Worm (Caenorhabditis elegans) whole organism, L4 larva: Measurements from ENCODE around the gene pgp-1.

ENCODE experiments used
- F26F4.8 ChIP-seq: fragments of 200-800 bp; sonication (Bioruptor generic); conservative IDR thresholded peaks from 2 replicates; pipeline ENCODE4 v1.3.6; 2022; ENCODE audit warnings: missing genetic modification characterization, missing compliant biosample characterization
- F49E8.2 ChIP-seq: sonication (generic microtip); optimal IDR thresholded peaks from 2 replicates; lab custom pipeline; 2016; ENCODE audit warnings: missing compliant biosample characterization, mild to moderate bottlenecking, missing genetic modification characterization, borderline replicate concordance
- R02D3.7 ChIP-seq: fragments of 150-350 bp; sonication (generic microtip); optimal IDR thresholded peaks from 3 replicates; lab custom pipeline; 2014; ENCODE audit warnings: missing biosample characterization, missing genetic modification characterization
- Y5F2A.4 ChIP-seq: fragments of 200-800 bp; sonication (Bioruptor generic); optimal IDR thresholded peaks from 2 replicates; lab custom pipeline; 2018; ENCODE audit warnings: mild to moderate bottlenecking, missing genetic modification characterization, missing compliant biosample characterization
- aly-2 ChIP-seq: sonication (generic microtip); optimal IDR thresholded peaks from 2 replicates; lab custom pipeline; 2018; ENCODE audit warnings: missing biosample characterization, missing genetic modification characterization
- ama-1 ChIP-seq: fragments of 150-350 bp; optimal IDR thresholded peaks from 2 replicates; lab custom pipeline; 2014; ENCODE audit warnings: inconsistent platforms, mixed read lengths
- arid-1 ChIP-seq: fragments of 200-800 bp; sonication (Bioruptor generic); conservative IDR thresholded peaks from 2 replicates; pipeline ENCODE4 v1.3.6; 2022; ENCODE audit warnings: missing genetic modification reagents, missing genetic modification characterization, missing compliant biosample characterization
- ceh-20 ChIP-seq: fragments of 200-800 bp; sonication (Bioruptor generic); IDR thresholded peaks from 2 replicates; pipeline ENCODE4 v1.3.6; 2022; ENCODE audit warnings: missing genetic modification reagents, missing genetic modification characterization, missing compliant biosample characterization
- ceh-28 ChIP-seq: fragments of 150-350 bp; optimal IDR thresholded peaks from 2 replicates; lab custom pipeline; 2014; ENCODE audit warnings: missing biosample characterization, missing genetic modification reagents, missing genetic modification characterization
- ctbp-1 ChIP-seq: fragments of 200-800 bp; sonication (Bioruptor generic); IDR thresholded peaks from 2 replicates; pipeline ENCODE4 v1.3.6; 2022; ENCODE audit warnings: missing genetic modification reagents, missing genetic modification characterization, missing compliant biosample characterization
- daf-16 ChIP-seq, 3 experiments: sonication (generic microtip); optimal IDR thresholded peaks; 2 replicates each; lab custom pipeline; 2016 to 2017; ENCODE audit warnings: missing genetic modification characterization in 3 of 3, missing genetic modification reagents in 3 of 3, mild to moderate bottlenecking in 2 of 3, missing compliant biosample characterization in 2 of 3, missing biosample characterization in 1 of 3, moderate library complexity in 1 of 3
- dmd-6 ChIP-seq: fragments of 200-800 bp; sonication (Bioruptor generic); IDR thresholded peaks from 2 replicates; pipeline ENCODE4 v1.3.6; 2022; ENCODE audit warnings: missing genetic modification reagents, missing genetic modification characterization, missing compliant biosample characterization
- dmd-8 ChIP-seq: fragments of 200-800 bp; sonication (Bioruptor generic); IDR thresholded peaks from 2 replicates; pipeline ENCODE4 v1.3.6; 2022; ENCODE audit warnings: missing genetic modification characterization, missing compliant biosample characterization
- duxl-1 ChIP-seq: sonication (generic microtip); optimal IDR thresholded peaks from 2 replicates; lab custom pipeline; 2016; ENCODE audit warnings: mild to moderate bottlenecking, missing genetic modification characterization, moderate library complexity, missing compliant biosample characterization; ENCODE audit not compliant: poor library complexity
- dve-1 ChIP-seq: sonication (generic microtip); optimal IDR thresholded peaks from 2 replicates; lab custom pipeline; 2017; ENCODE audit warnings: antibody characterized with exemption, mild to moderate bottlenecking, missing genetic modification characterization, missing compliant biosample characterization; ENCODE audit not compliant: insufficient read depth
- fkh-10 ChIP-seq: fragments of 150-350 bp; optimal IDR thresholded peaks from 2 replicates; lab custom pipeline; 2014; ENCODE audit warnings: missing biosample characterization, missing genetic modification reagents, missing genetic modification characterization
- fos-1 ChIP-seq: fragments of 150-350 bp; optimal IDR thresholded peaks from 2 replicates; lab custom pipeline; 2014; ENCODE audit warnings: missing biosample characterization, missing genetic modification characterization
- gei-8 ChIP-seq: fragments of 200-800 bp; sonication (Bioruptor generic); optimal IDR thresholded peaks from 2 replicates; lab custom pipeline; 2018; ENCODE audit warnings: mild to moderate bottlenecking, missing genetic modification characterization, missing compliant biosample characterization
- hlh-11 ChIP-seq: fragments of 200-800 bp; sonication (Bioruptor generic); optimal IDR thresholded peaks from 2 replicates; lab custom pipeline; 2018; ENCODE audit warnings: mild to moderate bottlenecking, missing genetic modification characterization, missing compliant biosample characterization
- lin-15B ChIP-seq: fragments of 150-350 bp; sonication (generic microtip); optimal IDR thresholded peaks from 3 replicates; lab custom pipeline; 2014; ENCODE audit warnings: missing biosample characterization, missing genetic modification characterization
- madf-9 ChIP-seq: fragments of 200-800 bp; sonication (Bioruptor generic); conservative IDR thresholded peaks from 2 replicates; pipeline ENCODE4 v1.3.6; 2022; ENCODE audit warnings: missing genetic modification reagents, missing genetic modification characterization, missing compliant biosample characterization
- mxl-3 ChIP-seq: fragments of 200-800 bp; sonication (Bioruptor generic); optimal IDR thresholded peaks from 2 replicates; lab custom pipeline; 2018; ENCODE audit warnings: mild to moderate bottlenecking, missing genetic modification characterization, missing compliant biosample characterization
- nhr-102 ChIP-seq: sonication (generic microtip); optimal IDR thresholded peaks from 2 replicates; lab custom pipeline; 2016; ENCODE audit warnings: mild to moderate bottlenecking, missing genetic modification characterization, moderate library complexity, missing compliant biosample characterization
- nhr-28 ChIP-seq: fragments of 150-350 bp; optimal IDR thresholded peaks from 2 replicates; lab custom pipeline; 2014; ENCODE audit warnings: missing biosample characterization, missing genetic modification characterization
- nhr-48 ChIP-seq: sonication (generic microtip); optimal IDR thresholded peaks from 2 replicates; lab custom pipeline; 2016; ENCODE audit warnings: mild to moderate bottlenecking, missing genetic modification characterization, missing compliant biosample characterization
- nhr-76 ChIP-seq: fragments of 150-350 bp; optimal IDR thresholded peaks from 2 replicates; lab custom pipeline; 2014; ENCODE audit warnings: missing biosample characterization, missing genetic modification characterization
- nhr-77 ChIP-seq: fragments of 150-350 bp; optimal IDR thresholded peaks from 2 replicates; lab custom pipeline; 2014; ENCODE audit warnings: missing biosample characterization, missing genetic modification characterization
- php-3 ChIP-seq: fragments of 200-800 bp; sonication (Bioruptor generic); IDR thresholded peaks from 2 replicates; pipeline ENCODE4 v1.3.6; 2022; ENCODE audit warnings: missing genetic modification reagents, missing genetic modification characterization, missing compliant biosample characterization
- pqm-1 ChIP-seq: sonication (generic microtip); optimal IDR thresholded peaks from 2 replicates; lab custom pipeline; 2017; ENCODE audit warnings: missing biosample characterization, missing genetic modification characterization
- rbr-2 ChIP-seq: sonication (generic microtip); optimal IDR thresholded peaks from 2 replicates; lab custom pipeline; 2016; ENCODE audit warnings: missing genotype, missing genetic modification characterization, missing compliant biosample characterization
- sdz-12 ChIP-seq: fragments of 200-800 bp; sonication (Bioruptor generic); optimal IDR thresholded peaks from 2 replicates; lab custom pipeline; 2018; ENCODE audit warnings: mild to moderate bottlenecking, missing genetic modification characterization, missing compliant biosample characterization
- snpc-4 ChIP-seq: fragments of 150-350 bp; optimal IDR thresholded peaks from 2 replicates; lab custom pipeline; 2014; ENCODE audit warnings: missing biosample characterization, missing genetic modification characterization
- spr-1 ChIP-seq: sonication (generic microtip); optimal IDR thresholded peaks from 2 replicates; lab custom pipeline; 2016; ENCODE audit warnings: mild to moderate bottlenecking, missing genetic modification characterization, missing compliant biosample characterization
- tra-1 ChIP-seq: fragments of 200-800 bp; sonication (Bioruptor generic); IDR thresholded peaks from 2 replicates; pipeline ENCODE4 v1.3.6; 2022; ENCODE audit warnings: missing genetic modification reagents, missing genetic modification characterization, missing compliant biosample characterization
- unc-62 ChIP-seq, 3 experiments: fragments of 150-350 bp in 1 of 3; sonication (generic microtip); optimal IDR thresholded peaks in 2 of 3; peaks in 1 of 3; 1 replicate in 1 of 3; 2 replicates in 2 of 3; lab custom pipeline; 2014 to 2017; ENCODE audit warnings: missing biosample characterization in 3 of 3, missing genetic modification characterization in 3 of 3, missing genetic modification reagents in 3 of 3, missing genotype in 1 of 3
- vab-7 ChIP-seq: fragments of 200-800 bp; sonication (Bioruptor generic); IDR thresholded peaks from 2 replicates; pipeline ENCODE4 v1.3.6; 2022; ENCODE audit warnings: missing genetic modification reagents, missing genetic modification characterization, missing compliant biosample characterization
- zfp-3 ChIP-seq: fragments of 200-800 bp; sonication (Bioruptor generic); conservative IDR thresholded peaks from 2 replicates; pipeline ENCODE4 v1.3.6; 2022; ENCODE audit warnings: missing genetic modification reagents, missing genetic modification characterization, missing compliant biosample characterization
- zip-2 ChIP-seq: fragments of 150-350 bp; optimal IDR thresholded peaks from 2 replicates; lab custom pipeline; 2014; ENCODE audit warnings: missing biosample characterization, missing genetic modification characterization
- ztf-7 ChIP-seq: fragments of 150-350 bp; optimal IDR thresholded peaks from 2 replicates; lab custom pipeline; 2014; ENCODE audit warnings: missing biosample characterization, missing genetic modification characterization

The pgp-1 gene

ce11 chrIV:12599158-12599557, at the start of gene pgp-1:
Gene pgp-1 (minus strand): TSS chrIV:12599169.
- TF ChIP-seq nhr-76 (tag; lab: Kevin White, UChicago) (no peak), nhr-28 (tag; lab: Kevin White, UChicago) (peak; percentile 93), nhr-102 (tag; lab: Kevin White, UChicago) (peak; percentile 81), dve-1 (tag; lab: Kevin White, UChicago) (peak; percentile 77), sdz-12 (GFP tag; lab: Kevin White, UChicago) (no peak), rbr-2 (tag; lab: Kevin White, UChicago) (no peak), nhr-77 (tag; lab: Kevin White, UChicago) (peak; percentile 85), nhr-48 (tag; lab: Kevin White, UChicago) (peak; percentile 17), F26F4.8 (GFP tag; lab: Robert Waterston, UW) (no peak), tra-1 (GFP tag; lab: Robert Waterston, UW) (no peak), madf-9 (GFP tag; lab: Robert Waterston, UW) (no peak), aly-2 (tag; lab: Kevin White, UChicago) (no peak), duxl-1 (tag; lab: Kevin White, UChicago) (no peak), ctbp-1 (GFP tag; lab: Robert Waterston, UW) (no peak), zfp-3 (GFP tag; lab: Robert Waterston, UW) (no peak), gei-8 (GFP tag; lab: Kevin White, UChicago) (no peak), dmd-8 (GFP tag; lab: Robert Waterston, UW) (no peak), arid-1 (GFP tag; lab: Robert Waterston, UW) (no peak), spr-1 (tag; lab: Kevin White, UChicago) (no peak), unc-62 (GFP tag; optimal IDR thresholded peaks at IDR 0.05 in 1 of 2; lab: Kevin White, UChicago) (peak in 1 of 2 experiments; percentile 57), unc-62 (tag; optimal IDR thresholded peaks at IDR 0.05; lab: Kevin White, UChicago) (no peak), php-3 (peak; percentile 68), ztf-7 (tag; lab: Kevin White, UChicago) (no peak), daf-16 (GFP tag; optimal IDR thresholded peaks at IDR 0.05; lab: Kevin White, UChicago) (no peak), daf-16 (tag; optimal IDR thresholded peaks at IDR 0.05; lab: Kevin White, UChicago) (peak; percentile 89), F49E8.2 (tag; lab: Kevin White, UChicago) (no peak), dmd-6 (peak; percentile 89), hlh-11 (tag; lab: Kevin White, UChicago) (peak; percentile 73), ceh-20 (GFP tag; lab: Robert Waterston, UW) (no peak), pqm-1 (tag; lab: Kevin White, UChicago) (peak; percentile 99), snpc-4 (no peak)

- TF ChIP-seq ama-1 (lab: Kevin White, UChicago) (no peak), mxl-3 (peak; percentile 57), fkh-10 (GFP tag; lab: Kevin White, UChicago) (no peak), madf-9 (GFP tag; lab: Robert Waterston, UW) (no peak), fos-1 (tag; lab: Kevin White, UChicago) (no peak), unc-62 (GFP tag; optimal IDR thresholded peaks at IDR 0.05 in 1 of 2; lab: Kevin White, UChicago) (peak in 1 of 2 experiments; percentile 95), unc-62 (tag; optimal IDR thresholded peaks at IDR 0.05; lab: Kevin White, UChicago) (no peak), R02D3.7 (tag; lab: Kevin White, UChicago) (no peak), ceh-28 (tag; lab: Kevin White, UChicago) (no peak), rbr-2 (tag; lab: Kevin White, UChicago) (no peak), ztf-7 (tag; lab: Kevin White, UChicago) (no peak), ctbp-1 (GFP tag; lab: Robert Waterston, UW) (no peak), nhr-28 (tag; lab: Kevin White, UChicago) (peak; percentile 50), lin-15B (tag; lab: Kevin White, UChicago) (no peak), zip-2 (tag; lab: Kevin White, UChicago) (no peak), Y5F2A.4 (GFP tag; lab: Kevin White, UChicago) (no peak), vab-7 (GFP tag; lab: Robert Waterston, UW) (no peak)
Measured at ce11 chrIV:12640875-12641860, 42.2 kb upstream of the pgp-1 start.
